Fruit fly (Drosophila melanogaster): ENCODE measurements around the gene CG6696.
A peak's percentile ranks its signal among the peaks of the same experiment; 100 is the strongest.

The CG6696 gene

dm6 chrX:18644890-18645289 is 17.1 kb downstream of the CG6696 start (continued):
- TF ChIP-seq Hr78 (GFP tag; optimal IDR thresholded peaks at IDR 0.05), result peak in 1 of 2 experiments; percentile 53
- no peak for TF ChIP-seq Dp (GFP tag; optimal IDR thresholded peaks at IDR 0.05)
- TF ChIP-seq zen2 (GFP tag; IDR thresholded peaks at IDR 0.05; ENCODE audit: partially characterized antibody), result no peak
- peak; percentile 57 for TF ChIP-seq CG34376 (GFP tag; optimal IDR thresholded peaks at IDR 0.05)
- no peak for TF ChIP-seq ash1 (GFP tag; optimal IDR thresholded peaks at IDR 0.05)
- peak; percentile 22 for TF ChIP-seq Atf-2 (GFP tag; optimal IDR thresholded peaks at IDR 0.05)
- peak; percentile 89 for TF ChIP-seq CG11504 (tag; optimal IDR thresholded peaks at IDR 0.05)
- TF ChIP-seq B-H1 (GFP tag; IDR thresholded peaks at IDR 0.05), result peak; percentile 70
- peak; percentile 53; the same call in 1 of the 2 replicates for TF ChIP-seq E2f2 (GFP tag; IDR thresholded peaks at IDR 0.05)
- TF ChIP-seq CG7357 (GFP tag; IDR thresholded peaks at IDR 0.05), result peak; percentile 72
- TF ChIP-seq Xbp1 (GFP tag; optimal IDR thresholded peaks at IDR 0.05), result peak; percentile 85
- peak; percentile 60 for TF ChIP-seq CG10147 (GFP tag; optimal IDR thresholded peaks at IDR 0.05)
- TF ChIP-seq CG15601 (tag; optimal IDR thresholded peaks at IDR 0.05), result peak; percentile 81
- TF ChIP-seq Gug (GFP tag; IDR thresholded peaks at IDR 0.05), result peak; percentile 74
- TF ChIP-seq gcm2 (GFP tag; optimal IDR thresholded peaks at IDR 0.05), result no peak
- TF ChIP-seq Blimp-1 (GFP tag; optimal IDR thresholded peaks at IDR 0.05), result peak; percentile 84
- TF ChIP-seq Optix (GFP tag; IDR thresholded peaks at IDR 0.05), result peak; percentile 74
- TF ChIP-seq CG17912 (GFP tag; optimal IDR thresholded peaks at IDR 0.05), result peak; percentile 75
- TF ChIP-seq E2f1 (GFP tag; IDR thresholded peaks at IDR 0.05), result peak; percentile 69
- peak; percentile 62; the same call in 1 of the 2 replicates for TF ChIP-seq Nf-YA (GFP tag; IDR thresholded peaks at IDR 0.05)
- peak; percentile 84 for TF ChIP-seq Dek (tag; optimal IDR thresholded peaks at IDR 0.05)
- no peak for TF ChIP-seq lov (optimal IDR thresholded peaks at IDR 0.05)
- TF ChIP-seq lov (GFP tag; IDR thresholded peaks at IDR 0.05), result 0 out of 3 replicates have a peak, but pooled peaks have one; percentile 14
- TF ChIP-seq CG3407 (GFP tag; optimal IDR thresholded peaks at IDR 0.05), result peak; percentile 68
- TF ChIP-seq sob (GFP tag; IDR thresholded peaks at IDR 0.05), result peak; percentile 79
- peak; percentile 62 for TF ChIP-seq CG12942 (GFP tag; optimal IDR thresholded peaks at IDR 0.05)
- TF ChIP-seq fd96Cb (tag; optimal IDR thresholded peaks at IDR 0.05), result peak; percentile 85
- peak; percentile 70 for TF ChIP-seq gsb-n (tag; optimal IDR thresholded peaks at IDR 0.05)
- 0 out of 2 replicates have a peak, but pooled peaks have one; percentile 22 for TF ChIP-seq Lim3 (GFP tag; IDR thresholded peaks at IDR 0.05)
- TF ChIP-seq Ada2b (GFP tag; IDR thresholded peaks at IDR 0.05), result peak; percentile 72
- TF ChIP-seq CkIIα-i1 (GFP tag; IDR thresholded peaks at IDR 0.05), result no peak
- TF ChIP-seq CG14965 (GFP tag; optimal IDR thresholded peaks at IDR 0.05; ENCODE audit: borderline replicate concordance), result no peak
- no peak for TF ChIP-seq pita (GFP tag; optimal IDR thresholded peaks at IDR 0.05)
- TF ChIP-seq CG7745 (tag; optimal IDR thresholded peaks at IDR 0.05), result no peak
- peak; percentile 76 for TF ChIP-seq lmd (GFP tag; IDR thresholded peaks at IDR 0.05)
- peak; percentile 62 for TF ChIP-seq CG7987 (GFP tag; optimal IDR thresholded peaks at IDR 0.05)
- no peak for TF ChIP-seq insv (GFP tag; optimal IDR thresholded peaks at IDR 0.05)
- TF ChIP-seq CHES-1-like (GFP tag; optimal IDR thresholded peaks at IDR 0.05), result peak; percentile 67
- TF ChIP-seq CG11560 (tag; IDR thresholded peaks at IDR 0.05), result peak; percentile 36; the same call in 1 of the 3 replicates
- no peak for TF ChIP-seq Abd-B (GFP tag; optimal IDR thresholded peaks at IDR 0.05)
- TF ChIP-seq en (GFP tag; optimal IDR thresholded peaks at IDR 0.05), result peak; percentile 46
- peak; percentile 88 for TF ChIP-seq lilli (GFP tag; optimal IDR thresholded peaks at IDR 0.05)
- peak; percentile 60; the same call in 1 of the 2 replicates for TF ChIP-seq rib (GFP tag; IDR thresholded peaks at IDR 0.05)
- peak; percentile 74 for TF ChIP-seq mam (GFP tag; optimal IDR thresholded peaks at IDR 0.05)
- TF ChIP-seq Kr (GFP tag; optimal IDR thresholded peaks at IDR 0.05), result no peak
- TF ChIP-seq CTCF (GFP tag; optimal IDR thresholded peaks at IDR 0.05), result peak; percentile 52
- peak; percentile 68 for TF ChIP-seq dmrt11E (tag; optimal IDR thresholded peaks at IDR 0.05)
- peak; percentile 67 for TF ChIP-seq NC2β (GFP tag; optimal IDR thresholded peaks at IDR 0.05)
- no peak for TF ChIP-seq CG17612 (GFP tag; IDR thresholded peaks at IDR 0.05)
- TF ChIP-seq grau (tag; optimal IDR thresholded peaks at IDR 0.05), result peak; percentile 97
- TF ChIP-seq Lhr (GFP tag; optimal IDR thresholded peaks at IDR 0.05), result peak; percentile 30

All from whole organism, embryonic.